Worm (Caenorhabditis elegans) whole organism, L4 larva: ENCODE measurements around the gene gbf-1.
"Not testable (repeated sequence)": the region's sequence is repeated elsewhere in the genome, so short reads cannot be mapped to it uniquely, and the experiment has no call there.

Experiments used
- ZK546.5 ChIP-seq, 2 experiments: sonication (generic microtip); optimal IDR thresholded peaks; 2 replicates each; lab custom pipeline; 2017; ENCODE audit warnings: missing biosample characterization in 2 of 2, missing genetic modification characterization in 2 of 2
- ceh-32 ChIP-seq: sonication (generic microtip); optimal IDR thresholded peaks from 2 replicates; lab custom pipeline; 2016; ENCODE audit warnings: mild to moderate bottlenecking, missing genetic modification characterization, missing compliant biosample characterization; ENCODE audit not compliant: poor library complexity
- ceh-82 ChIP-seq: sonication (generic microtip); optimal IDR thresholded peaks from 2 replicates; lab custom pipeline; 2017; ENCODE audit warnings: missing biosample characterization, missing genetic modification characterization
- duxl-1 ChIP-seq: sonication (generic microtip); optimal IDR thresholded peaks from 2 replicates; lab custom pipeline; 2016; ENCODE audit warnings: mild to moderate bottlenecking, missing genetic modification characterization, moderate library complexity, missing compliant biosample characterization; ENCODE audit not compliant: poor library complexity
- fkh-10 ChIP-seq: fragments of 150-350 bp; optimal IDR thresholded peaks from 2 replicates; lab custom pipeline; 2014; ENCODE audit warnings: missing biosample characterization, missing genetic modification reagents, missing genetic modification characterization
- nhr-11 ChIP-seq: fragments of 150-350 bp; optimal IDR thresholded peaks from 2 replicates; lab custom pipeline; 2014; ENCODE audit warnings: missing biosample characterization, missing genetic modification characterization
- nhr-237 ChIP-seq: sonication (generic microtip); optimal IDR thresholded peaks from 2 replicates; lab custom pipeline; 2017; ENCODE audit warnings: missing biosample characterization, missing genetic modification characterization
- nhr-76 ChIP-seq: fragments of 150-350 bp; optimal IDR thresholded peaks from 2 replicates; lab custom pipeline; 2014; ENCODE audit warnings: missing biosample characterization, missing genetic modification characterization
- nhr-77 ChIP-seq: fragments of 150-350 bp; optimal IDR thresholded peaks from 2 replicates; lab custom pipeline; 2014; ENCODE audit warnings: missing biosample characterization, missing genetic modification characterization
- php-3 ChIP-seq: fragments of 200-800 bp; sonication (Bioruptor generic); IDR thresholded peaks from 2 replicates; pipeline ENCODE4 v1.3.6; 2022; ENCODE audit warnings: missing genetic modification reagents, missing genetic modification characterization, missing compliant biosample characterization
- snpc-1.2 ChIP-seq: fragments of 200-800 bp; sonication (Bioruptor generic); IDR thresholded peaks from 2 replicates; pipeline ENCODE4 v1.3.6; 2022; ENCODE audit warnings: missing genetic modification reagents, missing genetic modification characterization, missing compliant biosample characterization
- snpc-4 ChIP-seq: fragments of 150-350 bp; optimal IDR thresholded peaks from 2 replicates; lab custom pipeline; 2014; ENCODE audit warnings: missing biosample characterization, missing genetic modification characterization
- unc-62 ChIP-seq, 3 experiments: fragments of 150-350 bp in 1 of 3; sonication (generic microtip); optimal IDR thresholded peaks in 2 of 3; peaks in 1 of 3; 1 replicate in 1 of 3; 2 replicates in 2 of 3; lab custom pipeline; 2014 to 2017; ENCODE audit warnings: missing biosample characterization in 3 of 3, missing genetic modification characterization in 3 of 3, missing genetic modification reagents in 3 of 3, missing genotype in 1 of 3

DNA sequence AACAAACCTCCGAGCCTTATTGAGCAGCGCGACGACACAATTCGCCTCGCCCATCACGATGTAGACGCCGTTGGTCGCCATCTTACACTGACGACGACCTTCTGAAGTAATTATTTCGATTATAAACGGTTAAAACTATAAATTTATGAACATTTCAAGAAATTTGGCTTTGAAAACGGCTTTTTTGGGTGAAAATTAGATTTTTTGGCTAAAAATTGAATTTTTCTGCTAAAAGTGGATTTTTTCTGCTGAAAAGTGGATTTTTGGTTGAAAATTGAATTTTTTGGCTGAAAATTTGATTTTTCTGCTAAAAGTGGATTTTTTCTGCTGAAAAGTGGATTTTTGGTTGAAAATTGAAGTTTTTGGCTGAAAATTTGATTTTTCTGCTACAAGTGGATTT, at the start of gene gbf-1:
- not testable (repeated sequence) for TF ChIP-seq snpc-1.2; ceh-32; snpc-4 (tag; lab: Kevin White, UChicago); nhr-11 (tag; lab: Kevin White, UChicago); ceh-82 (tag; lab: Kevin White, UChicago); nhr-77 (tag; lab: Kevin White, UChicago); ZK546.5 (tag; optimal IDR thresholded peaks at IDR 0.05; lab: Kevin White, UChicago); duxl-1 (tag; lab: Kevin White, UChicago); nhr-237; unc-62 (GFP tag; optimal IDR thresholded peaks at IDR 0.05 in 1 of 2; lab: Kevin White, UChicago); unc-62 (tag; optimal IDR thresholded peaks at IDR 0.05; lab: Kevin White, UChicago); fkh-10 (GFP tag; lab: Kevin White, UChicago); php-3; nhr-76 (tag; lab: Kevin White, UChicago)
